Worm (Caenorhabditis elegans): ENCODE data around the gene C32H11.4.

The C32H11.4 gene

ce11 chrIV:12960136-12960535, 39.1 kb downstream of the C32H11.4 start, which contains the start of gene F55G11.7:
TSS of gene F55G11.7 (plus strand) at chrIV:12960436.
- no peak for TF ChIP-seq fkh-10 (GFP tag; optimal IDR thresholded peaks at IDR 0.05)
- no peak for TF ChIP-seq nhr-6 (tag; optimal IDR thresholded peaks at IDR 0.05)
- peak in 1 of 2 experiments; percentile 39 for TF ChIP-seq unc-62 (GFP tag; optimal IDR thresholded peaks at IDR 0.05 in 1 of 2)
- TF ChIP-seq unc-62 (tag; optimal IDR thresholded peaks at IDR 0.05): no peak
- no peak for TF ChIP-seq set-16 (GFP tag; IDR thresholded peaks at IDR 0.05)

- TF ChIP-seq nhr-6 (tag; optimal IDR thresholded peaks at IDR 0.05) (peak; percentile 82), pqm-1 (tag; optimal IDR thresholded peaks at IDR 0.05) (peak; percentile 84), pha-4 (GFP tag; IDR thresholded peaks at IDR 0.05) (no peak), pha-4 (tag; optimal IDR thresholded peaks at IDR 0.05) (no peak), daf-16 (GFP tag; optimal IDR thresholded peaks at IDR 0.05) (no peak), daf-16 (tag; optimal IDR thresholded peaks at IDR 0.05) (peak; percentile 94), lsy-2 (tag; optimal IDR thresholded peaks at IDR 0.05) (no peak), zip-11 (GFP tag; IDR thresholded peaks at IDR 0.05) (no peak), mxl-2 (GFP tag; conservative IDR thresholded peaks at IDR 0.05) (no peak), dpl-1 (GFP tag; optimal IDR thresholded peaks at IDR 0.05) (no peak), dmd-6 (GFP tag; IDR thresholded peaks at IDR 0.05) (0 out of 2 replicates have a peak, but pooled peaks have one; percentile 20), nhr-28 (tag; optimal IDR thresholded peaks at IDR 0.05) (peak; percentile 62)
Measured at ce11 chrIV:12962564-12962963, 41.5 kb downstream of the C32H11.4 start, which contains the start of gene F55G11.8. TSS of gene F55G11.8 (plus strand) at chrIV:12962808.

- no peak for TF ChIP-seq nhr-10 (tag; optimal IDR thresholded peaks at IDR 0.05)
- TF ChIP-seq lin-29 (GFP tag; IDR thresholded peaks at IDR 0.05): no peak
- no peak for TF ChIP-seq snpc-1.2 (GFP tag; IDR thresholded peaks at IDR 0.05)
- no peak for TF ChIP-seq ceh-82 (tag; optimal IDR thresholded peaks at IDR 0.05)
- no peak for TF ChIP-seq ztf-11 (tag; optimal IDR thresholded peaks at IDR 0.05)
- TF ChIP-seq nhr-25 (tag; optimal IDR thresholded peaks at IDR 0.05; ENCODE audit: borderline replicate concordance, insufficient read depth): no peak
- peak; percentile 21 for TF ChIP-seq dve-1 (tag; optimal IDR thresholded peaks at IDR 0.05; ENCODE audit: insufficient read depth)
- no peak for TF ChIP-seq dmd-9 (GFP tag; IDR thresholded peaks at IDR 0.05)
- TF ChIP-seq nhr-11 (tag; optimal IDR thresholded peaks at IDR 0.05): no peak
- peak; percentile 1 for TF ChIP-seq hlh-11 (tag; optimal IDR thresholded peaks at IDR 0.05)
- TF ChIP-seq dpl-1 (GFP tag; optimal IDR thresholded peaks at IDR 0.05): no peak
- TF ChIP-seq ceh-20 (GFP tag; IDR thresholded peaks at IDR 0.05): no peak
- TF ChIP-seq F37D6.2 (tag; optimal IDR thresholded peaks at IDR 0.05): no peak
- TF ChIP-seq cey-2 (tag; optimal IDR thresholded peaks at IDR 0.05; ENCODE audit: borderline replicate concordance, insufficient read depth): no peak
- TF ChIP-seq ctbp-1 (GFP tag; IDR thresholded peaks at IDR 0.05): no peak
- peak in 1 of 2 experiments; percentile 20 for TF ChIP-seq unc-62 (GFP tag; optimal IDR thresholded peaks at IDR 0.05 in 1 of 2)
- no peak for TF ChIP-seq unc-62 (tag; optimal IDR thresholded peaks at IDR 0.05)
- no peak for TF ChIP-seq egl-27 (tag; optimal IDR thresholded peaks at IDR 0.05)
- no peak for TF ChIP-seq zag-1 (tag; optimal IDR thresholded peaks at IDR 0.05)
- TF ChIP-seq ama-1 (optimal IDR thresholded peaks at IDR 0.05): no peak
- no peak for TF ChIP-seq ceh-44 (GFP tag; IDR thresholded peaks at IDR 0.05)
- TF ChIP-seq nhr-28 (tag; optimal IDR thresholded peaks at IDR 0.05): peak; percentile 20
- TF ChIP-seq lin-13 (GFP tag; optimal IDR thresholded peaks at IDR 0.05): no peak
- no peak for TF ChIP-seq lim-7 (GFP tag; IDR thresholded peaks at IDR 0.05)
- no peak for TF ChIP-seq F10B5.3 (tag; optimal IDR thresholded peaks at IDR 0.05)
- peak; percentile 43 for TF ChIP-seq pqm-1 (tag; optimal IDR thresholded peaks at IDR 0.05)
- no peak for TF ChIP-seq unc-39 (tag; optimal IDR thresholded peaks at IDR 0.05)
- no peak for TF ChIP-seq ztf-7 (tag; optimal IDR thresholded peaks at IDR 0.05)
- no peak for TF ChIP-seq lin-15B (tag; optimal IDR thresholded peaks at IDR 0.05)
- no peak for TF ChIP-seq nhr-76 (tag; optimal IDR thresholded peaks at IDR 0.05)
- TF ChIP-seq lin-38 (GFP tag; IDR thresholded peaks at IDR 0.05): no peak
- no peak for TF ChIP-seq mdt-29 (GFP tag; IDR thresholded peaks at IDR 0.05)
- TF ChIP-seq T26A8.4 (GFP tag; IDR thresholded peaks at IDR 0.05): no peak
- TF ChIP-seq hlh-30 (tag; optimal IDR thresholded peaks at IDR 0.05; ENCODE audit: insufficient read depth): no peak
- TF ChIP-seq Y48G9A.11 (GFP tag; IDR thresholded peaks at IDR 0.05): no peak
- no peak for TF ChIP-seq F49E8.2 (tag; optimal IDR thresholded peaks at IDR 0.05; ENCODE audit: borderline replicate concordance)
- TF ChIP-seq dmd-6 (GFP tag; IDR thresholded peaks at IDR 0.05): peak; percentile 62
- TF ChIP-seq D1046.2 (GFP tag; IDR thresholded peaks at IDR 0.05): no peak
Measured at ce11 chrIV:12964648-12965047, 43.6 kb downstream of the C32H11.4 start.
